Worm (Caenorhabditis elegans) whole organism, mixed stage, embryonic: ENCODE measurements around the gene ZK1307.7.

Source experiments
- M03D4.4 ChIP-seq: sonication (generic microtip); optimal IDR thresholded peaks from 2 replicates; lab custom pipeline; 2017; ENCODE audit warnings: mild to moderate bottlenecking, missing genetic modification characterization, missing compliant biosample characterization
- bed-3 ChIP-seq: fragments of 200-800 bp; sonication (Bioruptor generic); optimal IDR thresholded peaks from 3 replicates; lab custom pipeline; 2018; ENCODE audit warnings: mild to moderate bottlenecking, missing genetic modification characterization, moderate library complexity, missing compliant biosample characterization
- blmp-1 ChIP-seq: fragments of 150-350 bp; optimal IDR thresholded peaks from 2 replicates; lab custom pipeline; 2014; ENCODE audit warnings: missing biosample characterization, missing genetic modification characterization
- ceh-43 ChIP-seq: fragments of 200-800 bp; sonication (Bioruptor generic); optimal IDR thresholded peaks from 2 replicates; lab custom pipeline; 2018; ENCODE audit warnings: mild to moderate bottlenecking, missing genetic modification characterization, moderate library complexity, missing compliant biosample characterization
- ceh-83 ChIP-seq: fragments of 200-800 bp; sonication (Bioruptor generic); optimal IDR thresholded peaks from 2 replicates; lab custom pipeline; 2018; ENCODE audit warnings: mild to moderate bottlenecking, missing genetic modification characterization, missing compliant biosample characterization
- ces-1 ChIP-seq: fragments of 150-350 bp; optimal IDR thresholded peaks from 2 replicates; lab custom pipeline; 2014; ENCODE audit warnings: missing biosample characterization, missing genetic modification reagents, missing genetic modification characterization
- cnd-1 ChIP-seq: fragments of 200-800 bp; sonication (Bioruptor generic); optimal IDR thresholded peaks from 2 replicates; lab custom pipeline; 2018; ENCODE audit warnings: mild to moderate bottlenecking, missing genetic modification characterization, missing compliant biosample characterization
- drap-1 ChIP-seq: fragments of 200-800 bp; sonication (Bioruptor generic); optimal IDR thresholded peaks from 3 replicates; lab custom pipeline; 2018; ENCODE audit warnings: mild to moderate bottlenecking, missing genetic modification characterization, missing compliant biosample characterization
- elt-1 ChIP-seq: sonication (generic microtip); optimal IDR thresholded peaks from 2 replicates; lab custom pipeline; 2017; ENCODE audit warnings: missing genetic modification characterization, mild to moderate bottlenecking, missing compliant biosample characterization, antibody characterized with exemption, moderate library complexity, borderline replicate concordance; ENCODE audit not compliant: insufficient read depth
- elt-3 ChIP-seq: fragments of 150-350 bp; optimal IDR thresholded peaks from 2 replicates; lab custom pipeline; 2014; ENCODE audit warnings: missing biosample characterization, missing genetic modification characterization
- flh-1 ChIP-seq: fragments of 200-800 bp; sonication (Bioruptor generic); optimal IDR thresholded peaks from 2 replicates; lab custom pipeline; 2018; ENCODE audit warnings: mild to moderate bottlenecking, missing genetic modification characterization, moderate library complexity, missing compliant biosample characterization
- ham-2 ChIP-seq: fragments of 200-800 bp; sonication (Bioruptor generic); optimal IDR thresholded peaks from 2 replicates; lab custom pipeline; 2018; ENCODE audit warnings: mild to moderate bottlenecking, missing genetic modification characterization, missing compliant biosample characterization
- lin-13 ChIP-seq: fragments of 150-350 bp; optimal IDR thresholded peaks from 2 replicates; lab custom pipeline; 2014; ENCODE audit warnings: missing biosample characterization, missing genetic modification characterization
- lsy-2 ChIP-seq: fragments of 150-350 bp; optimal IDR thresholded peaks from 2 replicates; lab custom pipeline; 2014; ENCODE audit warnings: missing biosample characterization, missing genetic modification characterization
- mab-5 ChIP-seq: fragments of 150-350 bp; optimal IDR thresholded peaks from 2 replicates; lab custom pipeline; 2014; ENCODE audit warnings: missing biosample characterization, missing genetic modification characterization
- mep-1 ChIP-seq: fragments of 150-350 bp; optimal IDR thresholded peaks from 2 replicates; lab custom pipeline; 2017; ENCODE audit warnings: missing biosample characterization, missing genetic modification reagents, missing genetic modification characterization, inconsistent platforms
- mls-2 ChIP-seq: sonication (generic microtip); optimal IDR thresholded peaks from 2 replicates; lab custom pipeline; 2016; ENCODE audit warnings: mild to moderate bottlenecking, missing genetic modification characterization, moderate library complexity, missing compliant biosample characterization
- nhr-12 ChIP-seq: fragments of 150-350 bp; optimal IDR thresholded peaks from 2 replicates; lab custom pipeline; 2014; ENCODE audit warnings: missing biosample characterization, missing genetic modification characterization
- nhr-2 ChIP-seq: fragments of 150-350 bp; optimal IDR thresholded peaks from 2 replicates; lab custom pipeline; 2014; ENCODE audit warnings: missing biosample characterization, missing genetic modification characterization
- nhr-237 ChIP-seq: fragments of 150-350 bp; optimal IDR thresholded peaks from 2 replicates; lab custom pipeline; 2014; ENCODE audit warnings: missing biosample characterization, missing genetic modification characterization
- nhr-76 ChIP-seq: sonication (generic microtip); optimal IDR thresholded peaks from 2 replicates; lab custom pipeline; 2017; ENCODE audit warnings: missing biosample characterization, missing genetic modification characterization
- pha-4 ChIP-seq: fragments of 150-350 bp; optimal IDR thresholded peaks from 2 replicates; lab custom pipeline; 2018; ENCODE audit warnings: missing biosample characterization, missing genetic modification reagents, missing genetic modification characterization
- sem-2 ChIP-seq: fragments of 200-800 bp; sonication (Bioruptor generic); optimal IDR thresholded peaks from 2 replicates; lab custom pipeline; 2018; ENCODE audit warnings: mild to moderate bottlenecking, missing genetic modification characterization, missing compliant biosample characterization
- snpc-4 ChIP-seq: fragments of 150-350 bp; optimal IDR thresholded peaks from 2 replicates; lab custom pipeline; 2014; ENCODE audit warnings: missing biosample characterization, missing genetic modification characterization
- sptf-1 ChIP-seq: sonication (generic microtip); optimal IDR thresholded peaks from 2 replicates; lab custom pipeline; 2017; ENCODE audit warnings: mild to moderate bottlenecking, missing genetic modification characterization, moderate library complexity, missing compliant biosample characterization
- tbx-8 ChIP-seq: fragments of 200-800 bp; sonication (Bioruptor generic); optimal IDR thresholded peaks from 2 replicates; lab custom pipeline; 2018; ENCODE audit warnings: mild to moderate bottlenecking, missing genetic modification characterization, moderate library complexity, missing compliant biosample characterization
- unc-120 ChIP-seq: sonication (generic microtip); optimal IDR thresholded peaks from 2 replicates; lab custom pipeline; 2017; ENCODE audit warnings: missing genetic modification characterization, missing compliant biosample characterization; ENCODE audit not compliant: poor library complexity, severe bottlenecking
- unc-39 ChIP-seq: fragments of 150-350 bp; optimal IDR thresholded peaks from 2 replicates; lab custom pipeline; 2014; ENCODE audit warnings: missing biosample characterization, missing genetic modification characterization
- unc-62 ChIP-seq: fragments of 150-350 bp; optimal IDR thresholded peaks from 2 replicates; lab custom pipeline; 2014; ENCODE audit warnings: missing biosample characterization, missing genetic modification reagents, missing genetic modification characterization
- zip-8 ChIP-seq: fragments of 150-350 bp; optimal IDR thresholded peaks from 2 replicates; lab custom pipeline; 2014; ENCODE audit warnings: missing biosample characterization, missing genetic modification characterization
- ztf-11 ChIP-seq: fragments of 150-350 bp; optimal IDR thresholded peaks from 2 replicates; lab custom pipeline; 2014; ENCODE audit warnings: missing biosample characterization, missing genetic modification characterization

Gene ZK1307.7

ce11 chrII:9667382-9667781, 31.0 kb downstream of the ZK1307.7 start, which contains the start of gene ZK1320.11:
TSS of gene ZK1320.11 (plus strand) at chrII:9667624.
- TF ChIP-seq cnd-1 (tag; lab: Kevin White, UChicago): no peak
- peak; percentile 55 for TF ChIP-seq ces-1 (GFP tag; lab: Kevin White, UChicago)

ce11 chrII:9668959-9669358, 32.6 kb downstream of the ZK1307.7 start, which contains the start of gene taf-8:
TSS of gene taf-8 (plus strand) at chrII:9669318.
- no peak for TF ChIP-seq nhr-76 (tag; lab: Kevin White, UChicago)
- no peak for TF ChIP-seq sptf-1 (tag; lab: Kevin White, UChicago)
- no peak for TF ChIP-seq unc-39 (tag; lab: Kevin White, UChicago)
- no peak for TF ChIP-seq tbx-8 (GFP tag; lab: Kevin White, UChicago)
- peak; percentile 31 for TF ChIP-seq pha-4
- peak; percentile 69 for TF ChIP-seq ces-1 (GFP tag; lab: Kevin White, UChicago)
- TF ChIP-seq drap-1 (GFP tag; lab: Kevin White, UChicago): no peak
- TF ChIP-seq lsy-2 (tag; lab: Kevin White, UChicago): peak; percentile 53
- TF ChIP-seq nhr-12 (tag; lab: Kevin White, UChicago): no peak

- TF ChIP-seq ceh-43 (GFP tag; lab: Kevin White, UChicago) (no peak), mab-5 (tag; lab: Kevin White, UChicago) (no peak), ces-1 (GFP tag; lab: Kevin White, UChicago) (no peak), nhr-2 (tag; lab: Kevin White, UChicago) (no peak), lsy-2 (tag; lab: Kevin White, UChicago) (no peak), unc-62 (GFP tag; lab: Kevin White, UChicago) (no peak), mls-2 (tag; lab: Kevin White, UChicago) (no peak), cnd-1 (tag; lab: Kevin White, UChicago) (no peak), sem-2 (GFP tag; lab: Kevin White, UChicago) (no peak), elt-1 (tag; lab: Kevin White, UChicago) (no peak), elt-3 (tag; lab: Kevin White, UChicago) (no peak), pha-4 (no peak), nhr-12 (tag; lab: Kevin White, UChicago) (no peak), ztf-11 (tag; lab: Kevin White, UChicago) (no peak), unc-120 (no peak), tbx-8 (GFP tag; lab: Kevin White, UChicago) (no peak)
These were observed 34.9 kb downstream of the ZK1307.7 start, which contains the start of gene ZK1320.7 for ce11 chrII:9671308-9671707. TSS of gene ZK1320.7 (plus strand) at chrII:9671608.

DNA sequence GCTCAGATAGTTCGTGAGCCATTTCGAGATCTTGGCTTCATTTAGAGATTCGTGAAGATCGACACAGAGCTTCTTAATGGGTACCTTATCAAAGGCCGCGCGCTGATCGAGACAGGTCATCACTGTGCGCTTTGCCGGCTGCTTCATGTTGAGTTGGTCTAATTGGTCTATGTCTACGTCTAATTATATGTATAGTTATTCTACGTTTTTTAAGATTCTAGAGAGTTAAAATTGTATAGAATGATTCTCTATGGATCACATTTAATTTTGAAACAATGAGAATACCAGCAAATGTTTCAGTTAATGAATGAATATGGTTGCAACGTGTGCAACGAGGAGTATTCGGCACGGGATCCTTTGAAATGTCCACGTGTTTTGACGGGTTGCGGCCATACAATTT, 38.3 kb downstream of the ZK1307.7 start, which contains the start of gene arc-1:
Gene arc-1 (plus strand): TSS at position 301 of the 400 bp plus-strand sequence.
- TF ChIP-seq ham-2 (GFP tag; lab: Kevin White, UChicago) (no peak), tbx-8 (GFP tag; lab: Kevin White, UChicago) (no peak), nhr-237 (no peak), M03D4.4 (tag; lab: Kevin White, UChicago) (no peak), lin-13 (no peak)

DNA sequence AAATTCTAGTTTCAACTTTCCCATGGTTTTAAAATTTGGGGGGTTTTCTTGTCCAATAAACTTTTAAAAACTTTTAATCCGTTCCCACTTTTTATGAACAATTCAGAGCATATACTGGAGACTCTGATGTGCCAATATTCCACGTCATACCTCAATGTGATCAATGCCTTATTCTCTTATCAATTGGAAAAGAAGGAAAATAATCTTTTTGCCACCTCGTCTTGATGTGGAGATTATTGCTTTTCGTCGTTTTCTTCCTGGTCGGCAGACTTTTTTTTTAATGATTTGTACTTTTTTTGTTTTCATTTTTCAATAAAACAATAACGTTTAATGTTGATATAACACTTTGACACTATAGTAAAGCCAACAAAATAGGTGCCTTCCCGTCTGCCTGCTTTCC, 41.1 kb downstream of the ZK1307.7 start:
- TF ChIP-seq blmp-1 (tag; lab: Kevin White, UChicago): no peak
- no peak for TF ChIP-seq nhr-76 (tag; lab: Kevin White, UChicago)
- no peak for TF ChIP-seq zip-8 (tag; lab: Kevin White, UChicago)
- no peak for TF ChIP-seq sptf-1 (tag; lab: Kevin White, UChicago)
- TF ChIP-seq mep-1 (tag; lab: Kevin White, UChicago): no peak
- TF ChIP-seq nhr-2 (tag; lab: Kevin White, UChicago): no peak
- TF ChIP-seq ztf-11 (tag; lab: Kevin White, UChicago): no peak
- TF ChIP-seq ceh-83 (GFP tag; lab: Kevin White, UChicago): no peak
- TF ChIP-seq mls-2 (tag; lab: Kevin White, UChicago): no peak
- TF ChIP-seq pha-4: no peak
- TF ChIP-seq flh-1: no peak
- no peak for TF ChIP-seq bed-3
- TF ChIP-seq snpc-4 (tag; lab: Kevin White, UChicago): no peak
- TF ChIP-seq, all 35 proteins: peak for 0
